Worm (Caenorhabditis elegans): ENCODE data around the gene wdr-60.

DNA sequence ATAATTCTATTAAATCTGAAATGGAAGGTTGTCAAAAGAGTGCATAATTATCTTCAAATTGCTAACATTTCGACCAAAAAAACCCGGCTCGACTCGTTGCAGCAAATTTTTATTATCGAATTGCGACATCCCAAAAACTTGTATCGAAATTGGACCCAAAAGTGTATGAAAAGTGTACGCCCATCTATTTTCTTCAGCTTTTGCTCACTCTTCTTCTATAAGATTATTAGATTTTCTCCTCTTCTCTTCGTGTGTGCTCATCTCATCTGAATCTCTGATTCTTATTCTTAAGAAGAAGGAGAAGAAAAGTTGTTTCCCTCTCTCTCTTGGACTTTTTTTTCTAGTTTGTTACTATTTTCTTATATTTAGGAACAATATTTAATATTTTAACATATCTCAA, 19.8 kb upstream of the wdr-60 start:
- TF ChIP-seq dao-5 (tag; optimal IDR thresholded peaks at IDR 0.05) (no peak), him-1 (tag; optimal IDR thresholded peaks at IDR 0.05) (no peak)

Data from whole organism, L4/young adult.